Worm (Caenorhabditis elegans) whole organism, L3 larva: ENCODE measurements around the gene tag-276.

ENCODE experiments used
- ZK546.5 ChIP-seq: sonication (generic microtip); optimal IDR thresholded peaks from 2 replicates; lab custom pipeline; 2017; ENCODE audit warnings: missing biosample characterization, missing genetic modification characterization
- aly-2 ChIP-seq: fragments of 150-350 bp; optimal IDR thresholded peaks from 2 replicates; lab custom pipeline; 2014; ENCODE audit warnings: missing biosample characterization, missing genetic modification characterization
- ama-1 ChIP-seq: fragments of 150-350 bp; optimal IDR thresholded peaks from 2 replicates; lab custom pipeline; 2018
- ceh-28 ChIP-seq: fragments of 150-350 bp; optimal IDR thresholded peaks from 2 replicates; lab custom pipeline; 2014; ENCODE audit warnings: missing biosample characterization, missing genetic modification reagents, missing genetic modification characterization
- ceh-82 ChIP-seq: fragments of 150-350 bp; optimal IDR thresholded peaks from 2 replicates; lab custom pipeline; 2014; ENCODE audit warnings: missing biosample characterization, missing genetic modification characterization
- ceh-9 ChIP-seq: sonication (generic microtip); optimal IDR thresholded peaks from 2 replicates; lab custom pipeline; 2018; ENCODE audit warnings: missing biosample characterization, missing genetic modification characterization
- daf-12 ChIP-seq: fragments of 150-350 bp; optimal IDR thresholded peaks from 2 replicates; lab custom pipeline; 2014; ENCODE audit warnings: missing biosample characterization, missing genetic modification reagents, missing genetic modification characterization
- egl-27 ChIP-seq: sonication (generic microtip); optimal IDR thresholded peaks from 4 replicates; lab custom pipeline; 2017; ENCODE audit warnings: missing biosample characterization, missing genetic modification reagents, missing genetic modification characterization
- egl-5 ChIP-seq: fragments of 150-350 bp; optimal IDR thresholded peaks from 2 replicates; lab custom pipeline; 2017; ENCODE audit warnings: missing biosample characterization, missing genetic modification reagents, missing genetic modification characterization, inconsistent platforms
- elt-2 ChIP-seq: sonication (generic microtip); optimal IDR thresholded peaks from 2 replicates; lab custom pipeline; 2016; ENCODE audit warnings: missing genetic modification reagents, mild to moderate bottlenecking, missing genetic modification characterization, missing compliant biosample characterization
- fkh-10 ChIP-seq: sonication (generic microtip); optimal IDR thresholded peaks from 2 replicates; lab custom pipeline; 2017; ENCODE audit warnings: missing biosample characterization, missing genetic modification reagents, missing genetic modification characterization
- fkh-2 ChIP-seq: fragments of 150-350 bp; optimal IDR thresholded peaks from 2 replicates; lab custom pipeline; 2014; ENCODE audit warnings: missing biosample characterization, missing genetic modification reagents, missing genetic modification characterization
- hmg-11 ChIP-seq: sonication (generic microtip); optimal IDR thresholded peaks from 2 replicates; lab custom pipeline; 2016; ENCODE audit warnings: missing genetic modification characterization, missing compliant biosample characterization
- lin-15B ChIP-seq: fragments of 150-350 bp; optimal IDR thresholded peaks from 2 replicates; lab custom pipeline; 2014; ENCODE audit warnings: missing biosample characterization, missing genetic modification characterization
- lin-39 ChIP-seq: fragments of 150-350 bp; optimal IDR thresholded peaks from 2 replicates; lab custom pipeline; 2018; ENCODE audit warnings: missing biosample characterization, missing genetic modification reagents, missing genetic modification characterization
- mdl-1 ChIP-seq: fragments of 150-350 bp; optimal IDR thresholded peaks from 2 replicates; lab custom pipeline; 2014; ENCODE audit warnings: missing biosample characterization, missing genetic modification characterization
- mml-1 ChIP-seq: fragments of 150-350 bp; sonication (generic microtip); optimal IDR thresholded peaks from 3 replicates; lab custom pipeline; 2014; ENCODE audit warnings: missing biosample characterization, missing genetic modification characterization
- nfya-1 ChIP-seq: sonication (generic microtip); optimal IDR thresholded peaks from 2 replicates; lab custom pipeline; 2017; ENCODE audit warnings: missing genetic modification characterization, mild to moderate bottlenecking, missing compliant biosample characterization, antibody characterized with exemption, moderate library complexity; ENCODE audit not compliant: insufficient read depth
- nhr-11 ChIP-seq: fragments of 150-350 bp; optimal IDR thresholded peaks from 2 replicates; lab custom pipeline; 2014; ENCODE audit warnings: missing biosample characterization, missing genetic modification characterization
- nhr-12 ChIP-seq: fragments of 150-350 bp; optimal IDR thresholded peaks from 2 replicates; lab custom pipeline; 2014; ENCODE audit warnings: missing biosample characterization, missing genetic modification characterization
- nhr-25 ChIP-seq: sonication (generic microtip); optimal IDR thresholded peaks from 2 replicates; lab custom pipeline; 2017; ENCODE audit warnings: missing biosample characterization, missing genetic modification characterization
- nhr-43 ChIP-seq: sonication (generic microtip); optimal IDR thresholded peaks from 2 replicates; lab custom pipeline; 2016; ENCODE audit warnings: mild to moderate bottlenecking, missing genetic modification characterization, missing compliant biosample characterization; ENCODE audit not compliant: poor library complexity, severe bottlenecking
- nhr-67 ChIP-seq: fragments of 150-350 bp; optimal IDR thresholded peaks from 2 replicates; lab custom pipeline; 2014; ENCODE audit warnings: missing biosample characterization, missing genetic modification characterization
- pha-4 ChIP-seq: fragments of 150-350 bp; optimal IDR thresholded peaks from 2 replicates; lab custom pipeline; 2014; ENCODE audit warnings: missing biosample characterization, missing genetic modification reagents, missing genetic modification characterization
- pqm-1 ChIP-seq: fragments of 150-350 bp; optimal IDR thresholded peaks from 2 replicates; lab custom pipeline; 2017; ENCODE audit warnings: missing biosample characterization, missing genetic modification characterization, inconsistent platforms
- skn-1 ChIP-seq: fragments of 150-350 bp; optimal IDR thresholded peaks from 2 replicates; lab custom pipeline; 2014; ENCODE audit warnings: missing biosample characterization, missing genetic modification characterization
- unc-39 ChIP-seq: sonication (generic microtip); optimal IDR thresholded peaks from 4 replicates; lab custom pipeline; 2017; ENCODE audit warnings: missing biosample characterization, missing genetic modification characterization
- unc-62 ChIP-seq: fragments of 150-350 bp; sonication (generic microtip); optimal IDR thresholded peaks from 4 replicates; lab custom pipeline; 2014; ENCODE audit warnings: missing biosample characterization, missing genetic modification reagents, missing genetic modification characterization
- zag-1 ChIP-seq: fragments of 150-350 bp; optimal IDR thresholded peaks from 2 replicates; lab custom pipeline; 2014; ENCODE audit warnings: missing biosample characterization, missing genetic modification characterization
- ztf-11 ChIP-seq: fragments of 150-350 bp; optimal IDR thresholded peaks from 2 replicates; lab custom pipeline; 2014; ENCODE audit warnings: missing biosample characterization, missing genetic modification characterization
- ztf-4 ChIP-seq: fragments of 150-350 bp; optimal IDR thresholded peaks from 2 replicates; lab custom pipeline; 2014; ENCODE audit warnings: missing biosample characterization, missing genetic modification characterization

tag-276 gene

ce11 chrII:12261147-12261821 is 12.3 kb upstream of the tag-276 start:
- peak; percentile 14 for TF ChIP-seq nhr-25 (tag; lab: Kevin White, UChicago)
- TF ChIP-seq pha-4 (tag; lab: Kevin White, UChicago): peak; percentile 11
- peak; percentile 16 for TF ChIP-seq ama-1 (lab: Kevin White, UChicago)
- no peak for TF ChIP-seq mml-1 (tag; lab: Kevin White, UChicago)
- peak; percentile 2 for TF ChIP-seq elt-2 (tag; lab: Kevin White, UChicago)

ce11 chrII:12260538-12260937 is 11.6 kb upstream of the tag-276 start:
- no peak for TF ChIP-seq egl-5 (tag; lab: Kevin White, UChicago)
- no peak for TF ChIP-seq mdl-1
- no peak for TF ChIP-seq ceh-82 (tag; lab: Kevin White, UChicago)

- no peak for TF ChIP-seq ztf-11 (tag; lab: Kevin White, UChicago)
- TF ChIP-seq unc-62 (GFP tag; lab: Kevin White, UChicago): no peak
- peak; percentile 89 for TF ChIP-seq ceh-28 (tag; lab: Kevin White, UChicago)
- no peak for TF ChIP-seq nhr-12
These were observed 8.2 kb upstream of the tag-276 start for ce11 chrII:12257095-12257494.

ce11 chrII:12256528-12256927 is 7.6 kb upstream of the tag-276 start, which contains the start of gene parn-2:
Gene parn-2, minus strand, starts transcription at chrII:12256628.
- TF ChIP-seq nhr-67 (tag; lab: Kevin White, UChicago): no peak
- TF ChIP-seq lin-39 (tag; lab: Kevin White, UChicago): no peak
- no peak for TF ChIP-seq egl-27 (tag; lab: Kevin White, UChicago)
- TF ChIP-seq ceh-82 (tag; lab: Kevin White, UChicago): no peak
- TF ChIP-seq unc-62 (GFP tag; lab: Kevin White, UChicago): no peak
- no peak for TF ChIP-seq ceh-9 (tag; lab: Kevin White, UChicago)

ce11 chrII:12255545-12256233 is 6.7 kb upstream of the tag-276 start:
- TF ChIP-seq ceh-28 (tag; lab: Kevin White, UChicago) (peak; percentile 98), pqm-1 (no peak), hmg-11 (tag; lab: Kevin White, UChicago) (peak; percentile 13), ztf-4 (no peak), ztf-11 (tag; lab: Kevin White, UChicago) (no peak), nfya-1 (tag; lab: Kevin White, UChicago) (no peak), elt-2 (tag; lab: Kevin White, UChicago) (no peak), fkh-10 (GFP tag; lab: Kevin White, UChicago) (no peak)
- TF ChIP-seq, all 47 proteins: peak for 2

- no peak for TF ChIP-seq skn-1
- TF ChIP-seq lin-39 (tag; lab: Kevin White, UChicago): no peak
- no peak for TF ChIP-seq nhr-43 (tag; lab: Kevin White, UChicago)
- no peak for TF ChIP-seq egl-5 (tag; lab: Kevin White, UChicago)
- no peak for TF ChIP-seq lin-15B (tag; lab: Kevin White, UChicago)
- no peak for TF ChIP-seq zag-1 (tag; lab: Kevin White, UChicago)
- TF ChIP-seq daf-12: no peak
- no peak for TF ChIP-seq unc-39 (tag; lab: Kevin White, UChicago)
- TF ChIP-seq fkh-2 (tag; lab: Kevin White, UChicago): no peak
- TF ChIP-seq nhr-11 (tag; lab: Kevin White, UChicago): no peak
- no peak for TF ChIP-seq aly-2 (tag; lab: Kevin White, UChicago)
- TF ChIP-seq nhr-25 (tag; lab: Kevin White, UChicago): no peak
- TF ChIP-seq unc-62 (GFP tag; lab: Kevin White, UChicago): no peak
- TF ChIP-seq ZK546.5 (tag; lab: Kevin White, UChicago): no peak
These were observed 6.4 kb downstream of the tag-276 start, which contains the start of gene Y57A10A.24 for ce11 chrII:12242551-12242950. Gene Y57A10A.24, plus strand, starts transcription at chrII:12242946.
